Worm (Caenorhabditis elegans) whole organism, L4/young adult: ENCODE data around the gene srg-36.

Experiments used
- W03F9.2 ChIP-seq: fragments of 150-350 bp; optimal IDR thresholded peaks from 2 replicates; lab custom pipeline; 2014; ENCODE audit warnings: missing biosample characterization, missing genetic modification characterization
- dao-5 ChIP-seq: sonication (generic microtip); optimal IDR thresholded peaks from 2 replicates; lab custom pipeline; 2016; ENCODE audit warnings: missing genotype, missing genetic modification characterization, moderate library complexity, missing compliant biosample characterization

ce11 chrX:14228764-14229163, 5.5 kb downstream of the srg-36 start:
- TF ChIP-seq dao-5 (no peak), W03F9.2 (tag; lab: Kevin White, UChicago) (no peak)
